Worm (Caenorhabditis elegans) whole organism, midembryonic: ENCODE data around the gene F39F10.2.
A peak's percentile ranks its signal among the peaks of the same experiment; 100 is the strongest.
"Not testable (repeated sequence)": the region's sequence is repeated elsewhere in the genome, so short reads cannot be mapped to it uniquely, and the experiment has no call there.

ENCODE experiments used
- T22C8.4 ChIP-seq: fragments of 200-800 bp; sonication (Bioruptor generic); IDR thresholded peaks from 2 replicates; pipeline ENCODE4 v1.3.6; 2022; ENCODE audit warnings: missing genetic modification characterization, missing compliant biosample characterization
- cog-1 ChIP-seq: sonication (generic microtip); optimal IDR thresholded peaks from 2 replicates; lab custom pipeline; 2016; ENCODE audit warnings: missing genetic modification characterization, missing compliant biosample characterization
- flt-1 ChIP-seq: fragments of 200-800 bp; sonication (Bioruptor generic); IDR thresholded peaks from 2 replicates; pipeline ENCODE4 v1.3.6; 2022; ENCODE audit warnings: missing genetic modification characterization, missing compliant biosample characterization
- klf-2 ChIP-seq: fragments of 200-800 bp; sonication (Bioruptor generic); conservative IDR thresholded peaks from 2 replicates; pipeline ENCODE4 v1.3.6; 2022; ENCODE audit warnings: missing genetic modification reagents, missing genetic modification characterization, missing compliant biosample characterization
- med-1 ChIP-seq: sonication (generic microtip); optimal IDR thresholded peaks from 2 replicates; lab custom pipeline; 2017; ENCODE audit warnings: missing genetic modification characterization, mild to moderate bottlenecking, missing compliant biosample characterization, antibody characterized with exemption, missing genetic modification reagents; ENCODE audit not compliant: insufficient read depth
- ref-1 ChIP-seq: fragments of 200-800 bp; sonication (Bioruptor generic); conservative IDR thresholded peaks from 2 replicates; pipeline ENCODE4 v1.3.6; 2022; ENCODE audit warnings: missing genetic modification reagents, missing genetic modification characterization, missing compliant biosample characterization
- tab-1 ChIP-seq: fragments of 200-800 bp; sonication (Bioruptor generic); IDR thresholded peaks from 2 replicates; pipeline ENCODE4 v1.3.6; 2022; ENCODE audit warnings: missing genetic modification characterization, missing compliant biosample characterization
- ztf-23 ChIP-seq: fragments of 200-800 bp; sonication (Bioruptor generic); IDR thresholded peaks from 2 replicates; pipeline ENCODE4 v1.3.6; 2022; ENCODE audit warnings: missing genetic modification reagents, missing genetic modification characterization, missing compliant biosample characterization
- ztf-29 ChIP-seq: fragments of 200-800 bp; sonication (Bioruptor generic); IDR thresholded peaks from 2 replicates; pipeline ENCODE4 v1.3.6; 2022; ENCODE audit warnings: missing genetic modification reagents, missing genetic modification characterization, missing compliant biosample characterization

Gene F39F10.2

DNA sequence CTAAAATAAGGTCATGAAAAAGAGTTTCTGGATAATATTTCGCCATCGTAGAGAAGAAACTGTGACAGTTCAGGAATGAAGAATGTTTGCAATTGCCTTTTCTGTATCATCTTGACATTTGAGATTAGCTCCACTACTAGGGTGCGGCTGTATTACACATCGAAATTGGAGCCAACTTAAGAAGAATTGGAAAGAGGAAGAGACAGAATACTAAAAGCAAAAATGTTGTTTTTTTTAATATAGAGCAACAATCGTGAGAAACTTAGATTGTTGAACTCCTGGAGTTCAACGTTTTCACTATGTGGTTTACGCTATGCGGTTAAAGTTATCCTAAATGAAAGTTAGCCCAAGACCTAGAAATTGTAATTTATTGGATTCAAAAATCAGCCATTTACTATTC is 14.3 kb upstream of the F39F10.2 start, which contains the start of gene acs-9:
Gene acs-9 (minus strand): TSS at position 101 of the 400 bp plus-strand sequence.
- TF ChIP-seq med-1 (GFP tag; lab: Kevin White, UChicago) (no peak), tab-1 (GFP tag; lab: Robert Waterston, UW) (no peak), ref-1 (GFP tag; lab: Robert Waterston, UW) (no peak), flt-1 (GFP tag; lab: Robert Waterston, UW) (no peak), ztf-23 (no peak), cog-1 (tag; lab: Kevin White, UChicago) (no peak), ztf-29 (no peak), klf-2 (GFP tag; lab: Robert Waterston, UW) (no peak), T22C8.4 (no peak)

DNA sequence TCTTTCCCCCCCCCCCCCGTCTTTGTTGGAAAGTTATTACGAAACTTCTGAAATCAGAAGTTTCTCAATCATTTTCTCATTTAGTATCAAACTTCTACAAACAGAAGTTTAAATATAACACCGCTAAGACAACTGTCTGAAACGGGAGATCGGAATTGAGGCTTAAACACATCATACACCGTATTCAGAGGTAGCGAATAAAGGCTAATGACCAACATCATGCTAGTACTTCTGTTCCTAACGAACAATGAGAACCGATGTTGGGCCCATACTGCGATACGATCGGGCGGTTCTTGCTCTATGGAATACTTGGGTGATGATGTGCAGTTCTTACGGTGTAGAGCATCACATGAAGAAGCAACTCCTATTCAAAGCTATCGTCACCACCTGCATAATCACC is 11.3 kb upstream of the F39F10.2 start, which contains the start of gene Y13C8A.1:
Gene Y13C8A.1 (plus strand): TSS at position 301 of the 400 bp plus-strand sequence.
- not testable (repeated sequence) for TF ChIP-seq ztf-23; tab-1 (GFP tag; lab: Robert Waterston, UW); cog-1 (tag; lab: Kevin White, UChicago)

DNA sequence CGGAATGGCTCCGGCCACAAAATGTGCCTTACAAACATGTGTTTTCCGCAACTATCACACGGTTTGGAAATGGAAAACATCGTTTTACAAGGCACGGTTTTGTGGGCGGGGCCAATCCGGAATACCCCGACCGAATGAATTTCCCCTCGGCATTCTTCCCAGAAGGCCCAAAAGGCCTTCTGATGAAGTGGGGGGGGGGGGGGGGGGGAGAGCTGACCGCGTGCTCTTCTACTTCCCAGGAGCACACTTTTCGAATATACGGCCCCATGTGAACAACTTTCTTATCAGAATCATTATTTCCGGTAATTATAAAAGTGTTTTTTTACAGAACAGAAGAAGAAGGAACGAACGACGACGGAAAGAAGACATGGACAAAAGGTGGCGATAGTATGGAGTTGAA is 10.6 kb upstream of the F39F10.2 start:
- TF ChIP-seq cog-1 (tag; lab: Kevin White, UChicago): no peak
- no peak for TF ChIP-seq flt-1 (GFP tag; lab: Robert Waterston, UW)
- TF ChIP-seq ztf-29: no peak
- no peak for TF ChIP-seq klf-2 (GFP tag; lab: Robert Waterston, UW)
- TF ChIP-seq T22C8.4: no peak

DNA sequence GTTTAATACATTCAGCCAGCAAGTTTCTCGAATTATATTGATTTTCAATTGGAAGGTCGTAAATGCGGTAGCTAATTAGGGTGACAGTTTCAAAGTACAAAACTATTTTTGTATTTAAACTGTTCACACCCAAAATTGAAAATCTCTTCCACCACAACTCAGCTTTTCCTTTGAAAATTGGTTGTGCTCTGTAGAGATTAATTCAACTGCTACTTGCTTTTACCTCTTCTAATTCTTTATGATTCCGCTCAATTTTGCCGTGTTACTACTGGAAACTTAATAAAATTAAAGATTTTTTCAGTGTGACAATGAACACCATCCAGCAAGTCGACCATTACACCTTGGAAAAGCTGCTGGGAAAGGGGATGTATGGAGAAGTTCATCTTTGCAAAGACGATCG is 3.0 kb upstream of the F39F10.2 start, which contains the start of gene F39F10.3:
Gene F39F10.3 (plus strand): TSS at position 301 of the 400 bp plus-strand sequence.
- TF ChIP-seq klf-2 (GFP tag; lab: Robert Waterston, UW): no peak
- TF ChIP-seq T22C8.4: no peak
- no peak for TF ChIP-seq ztf-23
- no peak for TF ChIP-seq ref-1 (GFP tag; lab: Robert Waterston, UW)

DNA sequence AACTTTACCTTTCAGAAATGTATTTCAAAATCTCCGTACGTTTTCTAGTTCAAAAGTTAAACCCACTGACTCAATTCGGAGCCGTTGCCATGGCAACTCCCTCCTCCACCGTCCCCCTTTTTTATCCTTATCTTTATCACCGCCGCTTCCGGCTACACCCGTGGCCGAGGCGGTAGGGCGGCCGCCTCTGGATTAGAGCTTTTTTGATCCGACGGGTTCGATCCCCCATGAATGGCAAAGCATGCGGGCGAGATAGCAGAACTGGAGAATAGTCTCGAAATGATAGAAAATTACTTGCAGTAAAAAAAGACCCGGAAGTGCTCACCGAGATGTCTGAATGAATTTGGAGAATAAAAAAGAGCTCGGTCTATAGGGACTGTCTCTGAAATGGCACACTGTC is 910 bp upstream of the F39F10.2 start:
- TF ChIP-seq tab-1 (GFP tag; lab: Robert Waterston, UW) (0 out of 2 replicates have a peak, but pooled peaks have one; percentile 29), T22C8.4 (no peak)

DNA sequence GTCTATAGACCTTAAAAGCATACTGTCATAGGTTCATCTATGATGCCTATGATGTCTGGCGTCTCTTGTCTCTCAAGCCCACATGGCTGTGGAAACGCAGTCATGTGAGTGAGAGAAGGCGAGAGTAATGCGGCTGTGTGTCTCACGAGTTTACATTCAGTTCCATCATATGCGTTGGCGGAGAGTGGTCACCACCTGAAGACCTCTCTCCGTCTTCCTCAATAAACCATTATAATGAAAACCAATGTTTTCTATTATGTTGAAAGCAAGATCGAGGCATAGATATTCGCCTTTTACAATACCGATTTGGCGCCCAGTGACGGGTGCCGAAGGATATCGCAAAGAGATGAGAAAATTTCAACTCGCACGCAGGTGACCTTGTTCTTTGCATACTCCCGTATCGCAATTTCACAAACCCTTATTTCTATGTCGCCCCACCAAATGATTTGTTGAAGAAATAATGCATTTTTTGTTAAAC is 7.3 kb downstream of the F39F10.2 start:
- 0 out of 2 replicates have a peak, but pooled peaks have one; percentile 52 for TF ChIP-seq ztf-23

DNA sequence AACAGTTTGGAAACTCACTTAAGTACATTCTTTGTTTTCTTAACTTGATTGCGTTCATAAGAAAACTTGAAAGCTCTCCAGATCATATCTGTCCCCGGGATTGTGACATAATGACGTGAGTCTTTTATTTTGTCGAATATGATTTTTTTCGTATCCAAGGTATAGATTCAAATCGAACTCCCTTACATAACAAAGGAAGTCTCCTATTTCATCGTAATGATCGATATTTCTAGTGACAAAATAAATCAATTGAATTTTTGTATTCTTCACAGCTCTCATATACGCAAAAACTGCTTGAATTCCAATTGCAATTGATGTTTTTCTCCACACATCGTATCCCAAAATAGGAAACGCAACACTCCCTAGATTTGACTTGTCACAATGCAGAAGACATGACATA is 8.0 kb downstream of the F39F10.2 start:
- TF ChIP-seq ztf-23: no peak
- TF ChIP-seq cog-1 (tag; lab: Kevin White, UChicago): no peak
- no peak for TF ChIP-seq ztf-29
- TF ChIP-seq med-1 (GFP tag; lab: Kevin White, UChicago): no peak

DNA sequence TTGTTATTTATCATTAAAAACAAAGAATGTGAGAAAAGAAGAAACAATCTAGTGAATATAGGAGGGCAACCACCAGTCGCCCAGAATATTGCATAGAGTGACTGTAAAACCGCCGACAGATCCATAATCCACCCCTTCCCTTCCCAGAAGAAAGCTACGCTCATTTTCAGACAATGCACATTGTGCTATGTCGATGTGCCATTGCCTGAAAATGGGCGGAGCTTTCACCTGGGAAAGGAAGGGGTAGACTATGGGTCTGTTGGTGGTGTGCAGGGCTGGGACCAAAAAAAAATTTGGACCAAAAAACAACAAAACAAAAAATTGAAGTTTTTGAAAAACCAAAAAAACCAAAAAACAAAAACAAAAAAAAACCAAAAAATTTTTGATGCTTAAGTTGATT is 8.9 kb downstream of the F39F10.2 start, which contains the start of gene F39F10.4:
Gene F39F10.4 (minus strand): TSS at position 101 of the 400 bp plus-strand sequence.
- TF ChIP-seq ref-1 (GFP tag; lab: Robert Waterston, UW) (no peak), cog-1 (tag; lab: Kevin White, UChicago) (no peak), klf-2 (GFP tag; lab: Robert Waterston, UW) (no peak), flt-1 (GFP tag; lab: Robert Waterston, UW) (no peak), ztf-29 (no peak), med-1 (GFP tag; lab: Kevin White, UChicago) (no peak), tab-1 (GFP tag; lab: Robert Waterston, UW) (no peak), T22C8.4 (no peak), ztf-23 (no peak)

DNA sequence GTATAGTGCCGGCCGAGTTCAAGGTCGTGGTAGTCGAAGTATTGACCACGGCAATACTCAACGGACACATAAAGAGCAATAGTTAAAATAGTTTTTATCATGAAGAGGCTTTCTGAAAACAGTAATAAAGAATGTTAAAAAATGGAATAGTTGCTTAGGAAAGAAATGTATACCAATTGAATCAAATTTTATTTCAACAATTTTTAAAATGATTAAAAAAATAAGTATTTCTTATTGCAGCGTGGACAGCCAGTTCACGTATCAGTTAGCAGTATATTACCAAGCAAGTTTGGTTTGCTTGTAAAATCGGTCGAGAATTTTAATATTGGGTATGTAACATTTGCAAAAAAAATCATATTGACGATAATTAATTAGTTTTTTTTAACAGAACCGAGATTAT is 19.0 kb downstream of the F39F10.2 start, which contains the start of gene F39F10.5:
Gene F39F10.5 (minus strand): TSS at position 101 of the 400 bp plus-strand sequence.
- not testable (repeated sequence) for TF ChIP-seq ref-1 (GFP tag; lab: Robert Waterston, UW); ztf-23; flt-1 (GFP tag; lab: Robert Waterston, UW)

DNA sequence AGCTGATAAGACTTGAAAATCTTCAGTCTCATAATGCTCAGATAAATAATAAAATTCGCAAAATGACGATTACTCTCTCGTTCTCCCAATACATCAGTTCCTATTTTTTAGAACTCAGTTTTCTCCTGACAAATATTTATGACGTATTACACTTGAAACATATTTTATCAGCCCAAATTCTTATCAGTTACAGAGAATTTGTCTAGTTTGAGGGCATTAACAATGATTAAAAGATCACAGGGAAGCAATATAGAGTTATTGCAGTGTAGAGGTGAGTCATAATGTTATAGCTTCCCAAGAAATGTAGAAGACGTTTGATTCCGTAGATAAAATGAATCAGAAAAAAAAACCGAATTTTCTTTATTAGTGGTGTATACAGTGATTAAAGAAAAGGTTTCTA is 24.8 kb downstream of the F39F10.2 start:
- no peak for TF ChIP-seq tab-1 (GFP tag; lab: Robert Waterston, UW)
- no peak for TF ChIP-seq klf-2 (GFP tag; lab: Robert Waterston, UW)
- TF ChIP-seq ztf-23: no peak
- no peak for TF ChIP-seq med-1 (GFP tag; lab: Kevin White, UChicago)
- no peak for TF ChIP-seq cog-1 (tag; lab: Kevin White, UChicago)

DNA sequence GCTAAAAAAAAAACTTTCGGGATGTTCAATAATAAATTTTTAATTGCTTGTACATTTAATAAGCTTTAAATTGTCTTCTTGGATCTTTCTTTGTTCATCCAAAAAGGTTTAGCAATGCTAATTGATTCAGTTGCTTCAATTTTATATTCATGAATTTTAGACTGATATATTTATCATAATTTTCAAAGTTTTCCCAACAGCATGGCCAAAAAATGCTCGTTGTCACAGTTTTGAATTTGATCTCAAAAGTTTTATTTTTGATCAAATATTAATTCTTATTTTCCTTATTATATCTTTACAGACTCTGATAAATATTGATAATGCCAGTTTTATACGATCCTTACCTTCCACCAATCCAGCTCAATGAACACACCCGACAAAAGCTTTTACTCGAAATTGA is 26.9 kb downstream of the F39F10.2 start, which contains the start of gene fbxb-114:
Gene fbxb-114 (plus strand): TSS at position 301 of the 400 bp plus-strand sequence.
- TF ChIP-seq tab-1 (GFP tag; lab: Robert Waterston, UW): no peak

DNA sequence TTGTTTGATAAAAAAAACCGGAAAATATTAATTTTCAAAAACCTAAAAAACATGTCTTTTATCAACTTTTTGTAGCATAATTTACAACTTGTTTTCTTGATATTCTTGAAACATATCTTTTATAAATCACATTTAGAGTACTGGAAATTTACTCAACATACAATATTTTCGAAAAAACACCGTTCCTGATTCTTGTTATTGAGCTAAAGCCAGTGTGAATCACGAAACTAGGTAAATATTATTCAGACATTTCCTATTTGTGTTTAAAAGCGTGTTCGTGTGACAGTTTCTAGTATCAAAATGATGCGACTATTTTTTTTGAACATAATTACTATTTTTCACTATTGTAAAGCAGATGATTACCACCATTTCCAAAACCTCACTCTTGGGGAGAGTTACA is 29.0 kb downstream of the F39F10.2 start, which contains the start of gene C30E1.4:
Gene C30E1.4 (plus strand): TSS at position 301 of the 400 bp plus-strand sequence.
- TF ChIP-seq ref-1 (GFP tag; lab: Robert Waterston, UW): no peak
- TF ChIP-seq med-1 (GFP tag; lab: Kevin White, UChicago): no peak
- no peak for TF ChIP-seq T22C8.4
- TF ChIP-seq ztf-29: no peak
- TF ChIP-seq ztf-23: no peak
- TF ChIP-seq flt-1 (GFP tag; lab: Robert Waterston, UW): no peak
- TF ChIP-seq cog-1 (tag; lab: Kevin White, UChicago): no peak
- TF ChIP-seq klf-2 (GFP tag; lab: Robert Waterston, UW): no peak
- no peak for TF ChIP-seq tab-1 (GFP tag; lab: Robert Waterston, UW)
